Fruit fly (Drosophila melanogaster) whole organism, embryonic: ENCODE measurements around the gene CG33125.

Experiments
- Adf1 ChIP-seq: fragments of 200-800 bp; sonication (Bioruptor generic); IDR thresholded peaks from 2 replicates; pipeline ENCODE4 v1.3.6; 2022; ENCODE audit warnings: missing biosample characterization, missing genetic modification characterization
- Bteb2 ChIP-seq: fragments of 200-800 bp; sonication (Bioruptor generic); optimal IDR thresholded peaks from 2 replicates; lab custom pipeline; 2016; ENCODE audit warnings: missing biosample characterization, missing genetic modification characterization
- CG10209 ChIP-seq: fragments of 200-800 bp; sonication (Bioruptor generic); optimal IDR thresholded peaks from 3 replicates; lab custom pipeline; 2017; ENCODE audit warnings: missing biosample characterization, mild to moderate bottlenecking, missing genetic modification characterization, missing genetic modification reagents
- CG10462 ChIP-seq: fragments of 200-800 bp; sonication (Bioruptor generic); optimal IDR thresholded peaks from 2 replicates; lab custom pipeline; 2016; ENCODE audit warnings: missing biosample characterization, missing genetic modification characterization
- CG11504 ChIP-seq: fragments of 200-800 bp; sonication (Bioruptor generic); optimal IDR thresholded peaks from 3 replicates; lab custom pipeline; 2019; ENCODE audit warnings: missing biosample characterization, mild to moderate bottlenecking, missing genetic modification characterization, moderate library complexity
- CG12391 ChIP-seq: fragments of 200-800 bp; sonication (Bioruptor generic); optimal IDR thresholded peaks from 3 replicates; lab custom pipeline; 2018; ENCODE audit warnings: missing biosample characterization, mild to moderate bottlenecking, missing genetic modification characterization, moderate library complexity
- CG12659 ChIP-seq: fragments of 200-800 bp; sonication (Bioruptor generic); optimal IDR thresholded peaks from 3 replicates; lab custom pipeline; 2017; ENCODE audit warnings: mild to moderate bottlenecking, missing biosample characterization, missing genetic modification reagents, missing genetic modification characterization
- CG13424 ChIP-seq: fragments of 200-800 bp; sonication (Bioruptor generic); optimal IDR thresholded peaks from 2 replicates; lab custom pipeline; 2019; ENCODE audit warnings: missing biosample characterization, mild to moderate bottlenecking, missing genetic modification characterization, moderate library complexity
- CG14667 ChIP-seq: fragments of 200-800 bp; sonication (Bioruptor generic); IDR thresholded peaks from 2 replicates; pipeline ENCODE4 v1.3.6; 2022; ENCODE audit warnings: missing biosample characterization, missing genetic modification characterization
- CG16863 ChIP-seq: fragments of 200-800 bp; sonication (Bioruptor generic); optimal IDR thresholded peaks from 3 replicates; lab custom pipeline; 2016; ENCODE audit warnings: missing biosample characterization, missing genetic modification characterization
- CG18619 ChIP-seq: fragments of 200-800 bp; sonication (Bioruptor generic); optimal IDR thresholded peaks from 3 replicates; lab custom pipeline; 2017; ENCODE audit warnings: missing biosample characterization, mild to moderate bottlenecking, missing genetic modification characterization
- CG2202 ChIP-seq: fragments of 200-800 bp; sonication (Bioruptor generic); optimal IDR thresholded peaks from 2 replicates; lab custom pipeline; 2018; ENCODE audit warnings: missing biosample characterization, mild to moderate bottlenecking, missing genetic modification characterization
- CG30431 ChIP-seq: fragments of 200-800 bp; sonication (Bioruptor generic); optimal IDR thresholded peaks from 2 replicates; lab custom pipeline; 2017; ENCODE audit warnings: missing biosample characterization, missing genetic modification characterization
- CG3838 ChIP-seq: fragments of 200-800 bp; sonication (Bioruptor generic); optimal IDR thresholded peaks from 3 replicates; lab custom pipeline; 2016; ENCODE audit warnings: missing biosample characterization, missing genetic modification characterization
- CG3847 ChIP-seq: fragments of 200-800 bp; sonication (Bioruptor generic); IDR thresholded peaks from 2 replicates; pipeline ENCODE4 v1.3.6; 2022; ENCODE audit warnings: missing biosample characterization, missing genetic modification characterization
- CG3995 ChIP-seq: fragments of 200-800 bp; sonication (Bioruptor generic); optimal IDR thresholded peaks from 3 replicates; lab custom pipeline; 2016; ENCODE audit warnings: missing biosample characterization, missing genetic modification characterization
- CG4360 ChIP-seq: fragments of 200-800 bp; sonication (Bioruptor generic); IDR thresholded peaks from 2 replicates; pipeline ENCODE4 v1.3.6; 2022; ENCODE audit warnings: missing biosample characterization, missing genetic modification characterization
- CG4820 ChIP-seq: fragments of 200-800 bp; sonication (Bioruptor generic); optimal IDR thresholded peaks from 3 replicates; lab custom pipeline; 2016; ENCODE audit warnings: missing biosample characterization, missing genetic modification characterization
- CG7745 ChIP-seq: fragments of 200-800 bp; sonication (Bioruptor generic); optimal IDR thresholded peaks from 2 replicates; lab custom pipeline; 2018; ENCODE audit warnings: missing biosample characterization, mild to moderate bottlenecking, missing genetic modification characterization, moderate library complexity
- CG7786 ChIP-seq: fragments of 200-800 bp; sonication (Bioruptor generic); optimal IDR thresholded peaks from 2 replicates; lab custom pipeline; 2016; ENCODE audit warnings: missing biosample characterization, missing genetic modification characterization
- CG8290 ChIP-seq, 3 experiments: fragments of 200-800 bp; sonication (Bioruptor generic); optimal IDR thresholded peaks; 2 replicates each; lab custom pipeline; 2016 to 2019; ENCODE audit warnings: missing biosample characterization in 3 of 3, missing genetic modification characterization in 3 of 3, mild to moderate bottlenecking in 2 of 3, moderate library complexity in 1 of 3
- CG8924 ChIP-seq: fragments of 200-800 bp; optimal IDR thresholded peaks from 3 replicates; lab custom pipeline; 2019; ENCODE audit warnings: missing biosample characterization, mild to moderate bottlenecking, missing genetic modification characterization, moderate library complexity
- CG8944 ChIP-seq: fragments of 200-800 bp; sonication (Bioruptor generic); optimal IDR thresholded peaks from 3 replicates; lab custom pipeline; 2016; ENCODE audit warnings: missing biosample characterization, missing genetic modification characterization
- CG9932 ChIP-seq: fragments of 200-800 bp; sonication (Bioruptor generic); IDR thresholded peaks from 2 replicates; pipeline ENCODE4 v1.3.6; 2022; ENCODE audit warnings: missing biosample characterization, missing genetic modification characterization
- D19A ChIP-seq: fragments of 200-800 bp; optimal IDR thresholded peaks from 3 replicates; lab custom pipeline; 2019; ENCODE audit warnings: missing biosample characterization, mild to moderate bottlenecking, missing genetic modification characterization, moderate library complexity
- Dbx ChIP-seq: fragments of 200-800 bp; sonication (Bioruptor generic); IDR thresholded peaks from 3 replicates; pipeline ENCODE4 v1.3.6; 2022; ENCODE audit warnings: missing biosample characterization, missing genetic modification characterization
- E2f1 ChIP-seq: fragments of 200-800 bp; sonication (Bioruptor generic); IDR thresholded peaks from 2 replicates; pipeline ENCODE4 v1.3.6; 2022; ENCODE audit warnings: missing biosample characterization, missing genetic modification characterization
- Ets65A ChIP-seq: fragments of 200-800 bp; sonication (Bioruptor generic); peaks from one replicate; lab custom pipeline; 2016; ENCODE audit warnings: missing biosample characterization, missing genetic modification characterization
- Fer3 ChIP-seq: fragments of 200-800 bp; sonication (Bioruptor generic); optimal IDR thresholded peaks from 2 replicates; lab custom pipeline; 2018; ENCODE audit warnings: missing biosample characterization, mild to moderate bottlenecking, missing genetic modification characterization, moderate library complexity
- Hmr ChIP-seq: fragments of 200-800 bp; sonication (Bioruptor generic); optimal IDR thresholded peaks from 3 replicates; lab custom pipeline; 2017; ENCODE audit warnings: mild to moderate bottlenecking, missing biosample characterization, missing genetic modification reagents, missing genetic modification characterization
- Hmx ChIP-seq: fragments of 200-800 bp; sonication (Bioruptor generic); optimal IDR thresholded peaks from 2 replicates; lab custom pipeline; 2016; ENCODE audit warnings: missing biosample characterization, missing genetic modification characterization
- Rx ChIP-seq: fragments of 200-800 bp; sonication (Bioruptor generic); IDR thresholded peaks from 2 replicates; pipeline ENCODE4 v1.3.6; 2022; ENCODE audit warnings: missing biosample characterization, missing genetic modification characterization
- aop ChIP-seq: fragments of 200-800 bp; sonication (Bioruptor generic); IDR thresholded peaks from 2 replicates; pipeline ENCODE4 v1.3.6; 2022; ENCODE audit warnings: missing biosample characterization, missing genetic modification characterization
- caup ChIP-seq: fragments of 200-800 bp; sonication (Bioruptor generic); optimal IDR thresholded peaks from 3 replicates; lab custom pipeline; 2017; ENCODE audit warnings: missing biosample characterization, mild to moderate bottlenecking, missing genetic modification characterization, moderate library complexity; ENCODE audit not compliant: severe bottlenecking
- chif ChIP-seq, 2 experiments: fragments of 200-800 bp; sonication (Bioruptor generic); optimal IDR thresholded peaks; 3 replicates each; lab custom pipeline; 2016; ENCODE audit warnings: missing biosample characterization in 2 of 2, missing genetic modification characterization in 2 of 2
- crp ChIP-seq, 2 experiments: fragments of 200-800 bp; sonication (Bioruptor generic); optimal IDR thresholded peaks; 2 replicates in 1 of 2; 3 replicates in 1 of 2; lab custom pipeline; 2017; ENCODE audit warnings: missing biosample characterization in 2 of 2, missing genetic modification characterization in 2 of 2, mild to moderate bottlenecking in 1 of 2, moderate library complexity in 1 of 2
- ewg ChIP-seq: fragments of 200-800 bp; sonication (Bioruptor generic); optimal IDR thresholded peaks from 3 replicates; lab custom pipeline; 2017; ENCODE audit warnings: mild to moderate bottlenecking, missing biosample characterization, missing genetic modification reagents, missing genetic modification characterization
- gsb-n ChIP-seq: fragments of 200-800 bp; sonication (Bioruptor generic); optimal IDR thresholded peaks from 3 replicates; lab custom pipeline; 2018; ENCODE audit warnings: missing biosample characterization, mild to moderate bottlenecking, missing genetic modification characterization
- hb ChIP-seq: fragments of 200-800 bp; sonication (Bioruptor generic); IDR thresholded peaks from 3 replicates; pipeline ENCODE4 v1.3.6; 2022; ENCODE audit warnings: missing biosample characterization, missing genetic modification characterization; ENCODE audit not compliant: partially characterized antibody
- lola ChIP-seq, 3 experiments: fragments of >200 bp in 2 of 3; fragments of 200-800 bp in 1 of 3; sonication (Bioruptor generic) in 1 of 3; optimal IDR thresholded peaks; 2 replicates each; lab custom pipeline; 2017 to 2019; ENCODE audit warnings: missing biosample characterization in 3 of 3, missing genetic modification characterization in 3 of 3, mild to moderate bottlenecking in 1 of 3, moderate library complexity in 1 of 3
- nerfin-1 ChIP-seq: fragments of 200-800 bp; sonication (Bioruptor generic); optimal IDR thresholded peaks from 3 replicates; lab custom pipeline; 2019; ENCODE audit warnings: missing biosample characterization, mild to moderate bottlenecking, missing genetic modification characterization, moderate library complexity
- otp ChIP-seq: fragments of 200-800 bp; sonication (Bioruptor generic); IDR thresholded peaks from 3 replicates; pipeline ENCODE4, ENCODE4 v1.3.6; 2022; ENCODE audit warnings: missing biosample characterization, missing genetic modification characterization
- p53 ChIP-seq: fragments of 200-800 bp; sonication (Bioruptor generic); optimal IDR thresholded peaks from 2 replicates; lab custom pipeline; 2016; ENCODE audit warnings: missing biosample characterization, missing genetic modification characterization
- pfk ChIP-seq: fragments of 200-800 bp; sonication (Bioruptor generic); optimal IDR thresholded peaks from 2 replicates; lab custom pipeline; 2018; ENCODE audit warnings: missing biosample characterization, mild to moderate bottlenecking, missing genetic modification characterization, moderate library complexity
- sc ChIP-seq, 3 experiments: fragments of >200 bp in 2 of 3; fragments of 200-800 bp in 1 of 3; sonication (Bioruptor generic) in 1 of 3; optimal IDR thresholded peaks; 2 replicates in 2 of 3; 3 replicates in 1 of 3; lab custom pipeline; 2017; ENCODE audit warnings: mild to moderate bottlenecking in 1 of 3, missing biosample characterization in 1 of 3, missing genetic modification characterization in 1 of 3, missing genetic modification reagents in 1 of 3
- sens ChIP-seq: fragments of 200-800 bp; sonication (Bioruptor generic); peaks from one replicate; lab custom pipeline; 2016; ENCODE audit warnings: missing biosample characterization, missing genetic modification characterization
- sisA ChIP-seq: fragments of 200-800 bp; sonication (Bioruptor generic); IDR thresholded peaks from 2 replicates; pipeline ENCODE4 v1.3.6; 2022; ENCODE audit warnings: missing biosample characterization, missing genetic modification characterization
- sob ChIP-seq: fragments of 200-800 bp; sonication (Bioruptor generic); IDR thresholded peaks from 2 replicates; pipeline ENCODE4 v1.3.6; 2022; ENCODE audit warnings: missing biosample characterization, missing genetic modification characterization
- tio ChIP-seq: fragments of 200-800 bp; sonication (Bioruptor generic); optimal IDR thresholded peaks from 2 replicates; lab custom pipeline; 2017; ENCODE audit warnings: missing biosample characterization, missing genetic modification characterization, inconsistent platforms
- usp ChIP-seq: fragments of >200 bp; optimal IDR thresholded peaks from 2 replicates; lab custom pipeline; 2017; ENCODE audit warnings: missing biosample characterization, missing genetic modification characterization

Gene CG33125

dm6 chr2L:2636326-2637001 is 15.8 kb downstream of the CG33125 start (continued):
- TF ChIP-seq CG8924 (peak; percentile 50), sob (no peak), otp (no peak), chif (GFP tag; optimal IDR thresholded peaks at IDR 0.05; lab: Kevin White, UChicago) (no peak), CG8944 (GFP tag; lab: Kevin White, UChicago) (no peak), gsb-n (tag; lab: Kevin White, UChicago) (no peak), tio (GFP tag; lab: Kevin White, UChicago) (no peak), CG3995 (no peak), CG2202 (no peak), CG30431 (GFP tag; lab: Kevin White, UChicago) (no peak), p53 (GFP tag; lab: Kevin White, UChicago) (no peak), Adf1 (GFP tag; lab: Robert Waterston, UW) (no peak), sens (GFP tag; lab: Kevin White, UChicago) (peak; percentile 31), CG4820 (GFP tag; lab: Kevin White, UChicago) (no peak), CG14667 (GFP tag; lab: Robert Waterston, UW) (no peak), CG9932 (no peak), CG18619 (GFP tag; lab: Kevin White, UChicago) (no peak), CG16863 (GFP tag; lab: Kevin White, UChicago) (no peak), nerfin-1 (tag; lab: Kevin White, UChicago) (peak; percentile 60), Fer3 (tag; lab: Kevin White, UChicago) (no peak), Bteb2 (no peak), Rx (GFP tag; lab: Robert Waterston, UW) (no peak), CG7786 (GFP tag; lab: Kevin White, UChicago) (no peak), CG10462 (GFP tag; lab: Kevin White, UChicago) (no peak), CG10209 (no peak), aop (GFP tag; lab: Robert Waterston, UW) (no peak), hb (GFP tag; lab: Robert Waterston, UW) (no peak), CG12659 (GFP tag; lab: Kevin White, UChicago) (no peak), CG13424 (tag; lab: Kevin White, UChicago) (peak; percentile 30), usp (GFP tag; lab: Kevin White, UChicago) (no peak), sisA (GFP tag; lab: Robert Waterston, UW) (no peak), CG8290 (GFP tag; optimal IDR thresholded peaks at IDR 0.05; lab: Kevin White, UChicago) (no peak), CG8290 (tag; optimal IDR thresholded peaks at IDR 0.05; lab: Kevin White, UChicago) (no peak), caup (no peak), Hmx (GFP tag; lab: Kevin White, UChicago) (no peak), E2f1 (GFP tag; lab: Robert Waterston, UW) (no peak), CG11504 (peak; percentile 58), crp (GFP tag; optimal IDR thresholded peaks at IDR 0.05; lab: Kevin White, UChicago) (no peak), D19A (tag; lab: Kevin White, UChicago) (peak; percentile 89), lola (GFP tag; optimal IDR thresholded peaks at IDR 0.05; lab: Kevin White, UChicago) (no peak), Hmr (GFP tag; lab: Kevin White, UChicago) (no peak), CG7745 (tag; lab: Kevin White, UChicago) (no peak), ewg (GFP tag; lab: Kevin White, UChicago) (no peak), CG4360 (GFP tag; lab: Robert Waterston, UW) (no peak), Ets65A (GFP tag; lab: Kevin White, UChicago) (no peak), CG3838 (GFP tag; lab: Kevin White, UChicago) (no peak), Dbx (no peak), CG3847 (GFP tag; lab: Robert Waterston, UW) (no peak), CG12391 (tag; lab: Kevin White, UChicago) (peak; percentile 45), sc (optimal IDR thresholded peaks at IDR 0.05; lab: Kevin White, UChicago) (no peak), sc (GFP tag; optimal IDR thresholded peaks at IDR 0.05; lab: Kevin White, UChicago) (no peak), pfk (no peak)
